Fruit fly (Drosophila melanogaster): ENCODE measurements around the gene CtsB.

Gene CtsB

dm6 chrX:13783534-13783949 lies 1.6 kb upstream of the CtsB start, which contains the start of gene inaE (continued):
- TF ChIP-seq CG10321 (GFP tag; IDR thresholded peaks at IDR 0.05) (no peak), sug (tag; optimal IDR thresholded peaks at IDR 0.05) (peak; percentile 3), Scr (GFP tag; IDR thresholded peaks at IDR 0.05; ENCODE audit: partially characterized antibody) (peak; percentile 41), CoRest (tag; optimal IDR thresholded peaks at IDR 0.05) (peak; percentile 27), CG15601 (tag; optimal IDR thresholded peaks at IDR 0.05) (peak; percentile 21), phol (tag; optimal IDR thresholded peaks at IDR 0.05) (peak; percentile 26), CG17802 (tag; optimal IDR thresholded peaks at IDR 0.05) (peak; percentile 50), ara (GFP tag; IDR thresholded peaks at IDR 0.05) (peak; percentile 30; the same call in 1 of the 2 replicates), vvl (GFP tag; IDR thresholded peaks at IDR 0.05) (peak; percentile 60; the same call in 1 of the 2 replicates), CG7963 (GFP tag; IDR thresholded peaks at IDR 0.05; ENCODE audit: partially characterized antibody) (0 out of 3 replicates have a peak, but pooled peaks have one; percentile 36), mld (GFP tag; IDR thresholded peaks at IDR 0.05; ENCODE audit: partially characterized antibody) (peak; percentile 63; the same call in 2 of the 3 replicates), CG14710 (tag; optimal IDR thresholded peaks at IDR 0.05) (peak; percentile 88), gro (GFP tag; optimal IDR thresholded peaks at IDR 0.05) (peak; percentile 38), pzg (GFP tag; optimal IDR thresholded peaks at IDR 0.05) (peak; percentile 74), CG16813 (GFP tag; IDR thresholded peaks at IDR 0.05; ENCODE audit: partially characterized antibody) (0 out of 3 replicates have a peak, but pooled peaks have one; percentile 40), Xbp1 (GFP tag; optimal IDR thresholded peaks at IDR 0.05) (no peak), Max (GFP tag; optimal IDR thresholded peaks at IDR 0.05) (no peak), CG31224 (GFP tag; IDR thresholded peaks at IDR 0.05) (no peak), BEAF-32 (GFP tag; optimal IDR thresholded peaks at IDR 0.05) (peak; percentile 53), CG1603 (tag; optimal IDR thresholded peaks at IDR 0.05) (peak; percentile 54), Jarid2 (GFP tag; optimal IDR thresholded peaks at IDR 0.05) (peak; percentile 86), Blimp-1 (GFP tag; optimal IDR thresholded peaks at IDR 0.05) (peak; percentile 94), CG17912 (GFP tag; optimal IDR thresholded peaks at IDR 0.05) (peak; percentile 14), CG14860 (GFP tag; IDR thresholded peaks at IDR 0.05; ENCODE audit: partially characterized antibody) (0 out of 3 replicates have a peak, but pooled peaks have one; percentile 35), rib (GFP tag; IDR thresholded peaks at IDR 0.05) (peak; percentile 60), stwl (tag; optimal IDR thresholded peaks at IDR 0.05) (peak; percentile 69), Hand (GFP tag; optimal IDR thresholded peaks at IDR 0.05) (peak; percentile 38), CG14014 (GFP tag; IDR thresholded peaks at IDR 0.05) (0 out of 2 replicates have a peak, but pooled peaks have one; percentile 15), Sin3A (optimal IDR thresholded peaks at IDR 0.05) (peak; percentile 0), zfh1 (GFP tag; IDR thresholded peaks at IDR 0.05) (0 out of 3 replicates have a peak, but pooled peaks have one; percentile 37), danr (GFP tag; IDR thresholded peaks at IDR 0.05) (no peak), Med (GFP tag) (peak; percentile 90), cato (GFP tag; optimal IDR thresholded peaks at IDR 0.05; ENCODE audit: borderline replicate concordance) (no peak), B-H2 (GFP tag; optimal IDR thresholded peaks at IDR 0.05) (peak; percentile 38), esg (GFP tag; conservative IDR thresholded peaks at IDR 0.05) (no peak), CG11723 (GFP tag; optimal IDR thresholded peaks at IDR 0.05) (peak; percentile 6), CG7839 (tag; optimal IDR thresholded peaks at IDR 0.05) (peak; percentile 22), Doc3 (GFP tag; IDR thresholded peaks at IDR 0.05; ENCODE audit: partially characterized antibody) (no peak), Stat92E (GFP tag; optimal IDR thresholded peaks at IDR 0.05) (peak in 1 of 3 experiments; percentile 63), Dref (GFP tag; IDR thresholded peaks at IDR 0.05) (peak; percentile 86), CG6175 (GFP tag; IDR thresholded peaks at IDR 0.05) (no peak), Awh (GFP tag; IDR thresholded peaks at IDR 0.05) (no peak), CG11504 (tag; optimal IDR thresholded peaks at IDR 0.05) (peak; percentile 16), CG12659 (GFP tag; optimal IDR thresholded peaks at IDR 0.05) (peak; percentile 46), CG12769 (tag; optimal IDR thresholded peaks at IDR 0.05) (peak; percentile 28), lab (GFP tag; optimal IDR thresholded peaks at IDR 0.05) (peak; percentile 39), CG2678 (tag; optimal IDR thresholded peaks at IDR 0.05) (peak; percentile 11), CG12236 (GFP tag; optimal IDR thresholded peaks at IDR 0.05) (no peak)
